Fruit fly (Drosophila melanogaster): Measurements from ENCODE around the gene hemo.

hemo gene

dm6 chr3R:18585259-18585858 lies 20.4 kb upstream of the hemo start (continued):
- TF ChIP-seq trem (tag; optimal IDR thresholded peaks at IDR 0.05): peak; percentile 2
- TF ChIP-seq Awh (GFP tag; IDR thresholded peaks at IDR 0.05): peak; percentile 57
- peak; percentile 8 for TF ChIP-seq CG33213 (GFP tag; optimal IDR thresholded peaks at IDR 0.05)
- TF ChIP-seq bbx (GFP tag; IDR thresholded peaks at IDR 0.05; ENCODE audit: partially characterized antibody): peak; percentile 72

dm6 chr3R:18584546-18584935 lies 19.6 kb upstream of the hemo start:
- TF ChIP-seq Trl (optimal IDR thresholded peaks at IDR 0.05) (peak; percentile 66 to 75), Trl (GFP tag; optimal IDR thresholded peaks at IDR 0.05) (no peak), CG9609 (GFP tag; optimal IDR thresholded peaks at IDR 0.05) (no peak), HHEX (GFP tag; optimal IDR thresholded peaks at IDR 0.05) (no peak), CG9797 (GFP tag; optimal IDR thresholded peaks at IDR 0.05) (no peak), cg (GFP tag; optimal IDR thresholded peaks at IDR 0.05) (peak; percentile 62), sna (GFP tag; IDR thresholded peaks at IDR 0.05; ENCODE audit: partially characterized antibody) (0 out of 2 replicates have a peak, but pooled peaks have one; percentile 38)

dm6 chr3R:18583881-18584545 lies 19.0 kb upstream of the hemo start:
- TF ChIP-seq HLH4C (GFP tag; IDR thresholded peaks at IDR 0.05; ENCODE audit: partially characterized antibody) (peak; percentile 21; the same call in 1 of the 3 replicates), Ets65A (GFP tag) (peak; percentile 100), tna (GFP tag; IDR thresholded peaks at IDR 0.05; ENCODE audit: partially characterized antibody) (no peak), BEAF-32 (GFP tag; optimal IDR thresholded peaks at IDR 0.05) (peak; percentile 9), mirr (GFP tag; optimal IDR thresholded peaks at IDR 0.05) (peak; percentile 92), CG12659 (GFP tag; optimal IDR thresholded peaks at IDR 0.05) (peak; percentile 98), inv (GFP tag; IDR thresholded peaks at IDR 0.05; ENCODE audit: partially characterized antibody) (no peak), Aef1 (GFP tag; IDR thresholded peaks at IDR 0.05) (peak; percentile 95), CG10321 (GFP tag; IDR thresholded peaks at IDR 0.05) (peak; percentile 68), fd3F (GFP tag; optimal IDR thresholded peaks at IDR 0.05) (peak; percentile 94), CG33213 (GFP tag; optimal IDR thresholded peaks at IDR 0.05) (peak; percentile 94), trem (tag; optimal IDR thresholded peaks at IDR 0.05) (peak; percentile 95), CG14860 (GFP tag; IDR thresholded peaks at IDR 0.05; ENCODE audit: partially characterized antibody) (no peak), fd102C (GFP tag; optimal IDR thresholded peaks at IDR 0.05) (peak; percentile 66), Ravus (GFP tag; IDR thresholded peaks at IDR 0.05) (peak; percentile 84), al (GFP tag; IDR thresholded peaks at IDR 0.05) (peak; percentile 94), Hr78 (GFP tag; optimal IDR thresholded peaks at IDR 0.05) (peak in 1 of 2 experiments; percentile 88), CTCF (GFP tag; optimal IDR thresholded peaks at IDR 0.05) (peak; percentile 63), trh (GFP tag; optimal IDR thresholded peaks at IDR 0.05) (peak; percentile 94), HLHmδ (GFP tag; optimal IDR thresholded peaks at IDR 0.05) (peak; percentile 88), CG4820 (GFP tag; optimal IDR thresholded peaks at IDR 0.05) (peak; percentile 96), odd (GFP tag; optimal IDR thresholded peaks at IDR 0.05) (peak; percentile 96), CG32767 (GFP tag; IDR thresholded peaks at IDR 0.05) (peak; percentile 89), CG32772 (GFP tag; IDR thresholded peaks at IDR 0.05) (peak; percentile 91), dm (GFP tag; optimal IDR thresholded peaks at IDR 0.05) (peak; percentile 88), CG10147 (GFP tag; optimal IDR thresholded peaks at IDR 0.05) (peak; percentile 95), CG12299 (tag; optimal IDR thresholded peaks at IDR 0.05) (peak; percentile 88), gem (tag; optimal IDR thresholded peaks at IDR 0.05) (peak; percentile 98), CG11504 (tag; optimal IDR thresholded peaks at IDR 0.05) (peak; percentile 97), CG2712 (tag; optimal IDR thresholded peaks at IDR 0.05) (peak; percentile 98), CG8359 (GFP tag; optimal IDR thresholded peaks at IDR 0.05; ENCODE audit: borderline replicate concordance) (peak; percentile 93), jing (GFP tag; optimal IDR thresholded peaks at IDR 0.05) (peak; percentile 94), CG7786 (GFP tag; optimal IDR thresholded peaks at IDR 0.05) (peak; percentile 96), ab (GFP tag; optimal IDR thresholded peaks at IDR 0.05) (peak; percentile 90), sim (GFP tag; IDR thresholded peaks at IDR 0.05) (peak; percentile 84)
